Fruit fly (Drosophila melanogaster) whole organism: ENCODE measurements around the gene mtd.

Source experiments
- CG8478 ChIP-seq: fragments of >200 bp; optimal IDR thresholded peaks from 2 replicates; lab custom pipeline; 2018; ENCODE audit warnings: inconsistent platforms
- Dll ChIP-seq: fragments of >200 bp; optimal IDR thresholded peaks from 2 replicates; lab custom pipeline; 2017
- EcR ChIP-seq, 2 experiments: fragments of >200 bp; optimal IDR thresholded peaks; 2 replicates each; lab custom pipeline; 2017; ENCODE audit warnings: missing biosample characterization in 2 of 2, missing genetic modification characterization in 2 of 2, missing genetic modification reagents in 2 of 2
- pan ChIP-seq: fragments of >200 bp; optimal IDR thresholded peaks from 2 replicates; lab custom pipeline; 2017
- psq ChIP-seq: fragments of >200 bp; optimal IDR thresholded peaks from 2 replicates; lab custom pipeline; 2017
- usp ChIP-seq: fragments of >200 bp; optimal IDR thresholded peaks from 2 replicates; lab custom pipeline; 2017; ENCODE audit warnings: missing biosample characterization, missing genetic modification characterization, mixed read lengths

Gene mtd

DNA sequence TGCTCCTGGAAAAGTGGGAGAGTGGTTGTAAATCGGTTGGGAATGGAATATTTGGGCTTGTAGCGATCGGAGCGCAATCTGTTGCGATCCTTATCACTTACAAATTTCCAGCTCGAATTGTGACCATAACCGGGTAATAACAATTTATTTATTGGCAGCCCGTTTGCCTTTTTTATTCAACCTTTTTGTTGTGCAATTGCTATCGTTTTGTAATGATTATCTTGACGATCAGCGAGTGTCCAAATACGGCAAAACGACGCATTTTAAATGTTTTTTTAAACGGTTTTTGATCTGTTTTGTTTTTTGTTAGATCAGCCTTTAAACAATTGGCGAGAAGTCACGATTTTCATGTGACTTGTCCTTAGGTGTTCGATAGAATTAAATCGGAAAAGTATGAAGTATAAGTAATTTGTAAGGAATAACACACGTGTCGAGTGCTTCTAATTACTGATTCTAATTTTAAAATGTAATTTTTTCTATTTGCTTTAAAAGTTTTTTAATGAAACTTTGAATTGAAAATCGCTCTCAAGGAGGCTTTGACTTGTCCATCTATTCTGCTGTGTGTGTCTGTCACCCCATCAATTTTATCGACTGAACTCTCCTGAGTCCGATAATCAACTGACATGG lies 50.6 kb downstream of the mtd start, which contains the start of gene Tim17b1:
Tim17b1 (plus strand) TSS at position 577 of the 627 bp plus-strand sequence.
- TF ChIP-seq EcR (GFP tag; optimal IDR thresholded peaks at IDR 0.05; lab: Kevin White, UChicago) (no peak), CG8478 (lab: Kevin White, UChicago) (no peak), usp (GFP tag; lab: Kevin White, UChicago) (no peak)

- TF ChIP-seq Dll (lab: Kevin White, UChicago): no peak
- TF ChIP-seq pan (lab: Kevin White, UChicago): no peak
- TF ChIP-seq usp (GFP tag; lab: Kevin White, UChicago): no peak
- no peak for TF ChIP-seq psq (lab: Kevin White, UChicago)
- no peak for TF ChIP-seq EcR (GFP tag; optimal IDR thresholded peaks at IDR 0.05; lab: Kevin White, UChicago)
- TF ChIP-seq CG8478 (lab: Kevin White, UChicago): no peak
These were observed 51.5 kb downstream of the mtd start for dm6 chr3R:5298599-5299307.

dm6 chr3R:5297315-5297714 lies 52.9 kb downstream of the mtd start:
- no peak for TF ChIP-seq EcR (GFP tag; optimal IDR thresholded peaks at IDR 0.05; lab: Kevin White, UChicago)
- TF ChIP-seq pan (lab: Kevin White, UChicago): no peak
- no peak for TF ChIP-seq CG8478 (lab: Kevin White, UChicago)

dm6 chr3R:5295090-5295489 lies 55.2 kb downstream of the mtd start:
- no peak for TF ChIP-seq pan (lab: Kevin White, UChicago)
- no peak for TF ChIP-seq psq (lab: Kevin White, UChicago)
- TF ChIP-seq Dll (lab: Kevin White, UChicago): no peak
- no peak for TF ChIP-seq usp (GFP tag; lab: Kevin White, UChicago)
- no peak for TF ChIP-seq CG8478 (lab: Kevin White, UChicago)
- TF ChIP-seq EcR (GFP tag; optimal IDR thresholded peaks at IDR 0.05; lab: Kevin White, UChicago): no peak

DNA sequence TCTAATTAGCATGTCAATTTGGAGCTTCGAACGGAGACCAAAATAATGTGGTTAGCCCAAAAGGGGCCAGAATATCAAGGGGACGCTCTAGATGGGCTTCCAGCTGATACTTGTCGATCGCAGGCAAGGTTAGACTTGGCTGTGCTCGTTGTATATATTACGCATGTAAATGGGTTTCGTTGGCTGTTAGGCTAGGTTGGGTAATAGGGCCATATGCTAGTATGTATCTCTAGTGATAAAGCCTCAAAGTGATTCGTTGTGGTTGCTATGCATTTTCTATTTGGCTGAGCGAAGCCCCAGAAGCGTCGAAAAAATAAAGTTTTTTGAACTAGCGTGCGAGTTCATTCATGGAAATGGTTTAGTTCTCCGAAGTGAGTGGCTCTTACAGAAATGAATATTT lies 59.5 kb downstream of the mtd start:
- TF ChIP-seq EcR (GFP tag; optimal IDR thresholded peaks at IDR 0.05; lab: Kevin White, UChicago) (no peak), usp (GFP tag; lab: Kevin White, UChicago) (no peak), psq (lab: Kevin White, UChicago) (no peak), CG8478 (lab: Kevin White, UChicago) (no peak), pan (lab: Kevin White, UChicago) (no peak), Dll (lab: Kevin White, UChicago) (no peak)

dm6 chr3R:5287965-5288364 lies 62.3 kb downstream of the mtd start:
- TF ChIP-seq pan (lab: Kevin White, UChicago) (no peak), Dll (lab: Kevin White, UChicago) (no peak), EcR (GFP tag; optimal IDR thresholded peaks at IDR 0.05; lab: Kevin White, UChicago) (no peak), CG8478 (lab: Kevin White, UChicago) (no peak), usp (GFP tag; lab: Kevin White, UChicago) (no peak), psq (lab: Kevin White, UChicago) (no peak)

DNA sequence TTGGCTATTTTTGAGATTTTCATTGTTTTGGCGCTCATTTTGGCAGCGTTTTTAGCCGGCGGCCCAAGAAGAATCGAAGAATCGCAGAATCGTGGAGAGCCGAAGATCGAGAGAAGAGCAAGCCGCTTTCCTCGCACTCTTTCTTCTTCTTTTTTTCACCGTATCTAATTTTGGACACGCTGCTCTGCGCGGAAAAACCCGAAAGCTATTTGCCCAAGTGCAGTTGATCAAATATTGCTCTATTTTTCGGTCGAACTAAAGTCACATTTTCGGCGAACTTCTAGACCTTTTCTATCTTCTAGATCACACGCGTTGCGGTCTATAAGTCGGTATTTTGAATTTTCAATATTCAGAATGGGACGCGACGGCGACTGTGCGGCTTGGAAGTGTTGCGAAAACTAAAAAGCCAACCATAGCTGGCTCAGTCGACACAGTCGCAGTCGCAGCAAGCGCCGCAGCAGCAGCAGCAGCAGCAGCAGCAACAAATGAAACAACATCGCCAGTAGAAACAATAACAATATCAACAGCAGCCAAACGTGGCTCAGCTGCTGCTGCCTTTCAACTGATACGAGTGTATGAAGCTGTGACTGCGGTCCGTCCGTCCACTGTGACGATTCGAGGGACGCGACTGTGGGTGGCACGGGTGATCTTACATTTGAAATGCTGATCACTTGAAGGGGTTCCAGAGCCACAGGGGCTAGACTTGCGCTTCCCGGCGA lies 63.2 kb downstream of the mtd start:
- TF ChIP-seq EcR (GFP tag; optimal IDR thresholded peaks at IDR 0.05; lab: Kevin White, UChicago): no peak
- no peak for TF ChIP-seq usp (GFP tag; lab: Kevin White, UChicago)
- TF ChIP-seq pan (lab: Kevin White, UChicago): no peak
- TF ChIP-seq Dll (lab: Kevin White, UChicago): no peak
- TF ChIP-seq psq (lab: Kevin White, UChicago): no peak

DNA sequence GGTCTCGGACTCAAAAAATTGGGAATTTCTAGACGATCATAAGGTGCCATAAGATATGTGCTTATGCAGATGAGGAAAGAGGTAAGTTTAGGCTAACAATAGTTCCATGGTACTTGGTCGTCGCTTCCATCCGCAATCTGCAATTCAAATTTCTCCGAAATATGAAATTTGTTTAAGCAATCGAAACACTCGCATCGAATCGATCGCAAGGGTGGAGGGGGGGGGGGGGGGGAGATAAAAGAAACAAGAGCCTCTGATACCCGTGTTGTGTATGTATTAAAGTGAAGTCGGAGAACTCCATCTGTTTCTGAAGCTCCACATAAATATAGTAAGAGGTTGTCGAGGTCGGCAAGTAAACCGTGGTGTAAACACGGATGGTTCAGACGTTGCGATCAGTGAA lies 64.3 kb downstream of the mtd start:
- TF ChIP-seq Dll (lab: Kevin White, UChicago): no peak
- TF ChIP-seq CG8478 (lab: Kevin White, UChicago): no peak

DNA sequence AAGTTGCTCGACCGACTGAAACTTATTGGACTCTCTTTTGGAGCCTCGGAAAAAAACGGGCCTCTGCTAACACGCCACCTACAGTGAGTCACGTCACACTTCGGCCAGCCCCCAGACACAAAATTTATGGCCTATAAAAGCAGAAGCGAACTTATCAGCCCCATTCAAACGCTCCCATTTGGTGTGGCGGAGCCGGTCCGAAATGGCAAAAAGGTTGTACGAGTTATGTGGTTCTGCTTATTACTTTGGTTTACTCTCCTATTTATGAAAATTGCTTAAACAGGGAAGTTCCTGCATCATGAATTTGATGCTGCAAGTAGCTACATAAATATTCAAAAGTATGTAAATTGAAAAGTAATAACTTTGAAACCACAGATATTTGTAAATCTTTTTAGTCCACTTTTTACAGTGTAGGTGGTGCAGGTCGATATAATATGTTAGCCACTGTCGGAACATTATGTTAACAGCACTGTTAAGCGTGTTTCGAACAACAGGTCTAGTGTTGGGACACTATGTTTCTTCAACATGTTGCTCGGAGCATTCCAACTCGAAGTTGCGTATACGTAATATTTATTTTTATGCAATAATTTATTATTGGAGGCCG lies 66.8 kb downstream of the mtd start:
- TF ChIP-seq usp (GFP tag; lab: Kevin White, UChicago): no peak

DNA sequence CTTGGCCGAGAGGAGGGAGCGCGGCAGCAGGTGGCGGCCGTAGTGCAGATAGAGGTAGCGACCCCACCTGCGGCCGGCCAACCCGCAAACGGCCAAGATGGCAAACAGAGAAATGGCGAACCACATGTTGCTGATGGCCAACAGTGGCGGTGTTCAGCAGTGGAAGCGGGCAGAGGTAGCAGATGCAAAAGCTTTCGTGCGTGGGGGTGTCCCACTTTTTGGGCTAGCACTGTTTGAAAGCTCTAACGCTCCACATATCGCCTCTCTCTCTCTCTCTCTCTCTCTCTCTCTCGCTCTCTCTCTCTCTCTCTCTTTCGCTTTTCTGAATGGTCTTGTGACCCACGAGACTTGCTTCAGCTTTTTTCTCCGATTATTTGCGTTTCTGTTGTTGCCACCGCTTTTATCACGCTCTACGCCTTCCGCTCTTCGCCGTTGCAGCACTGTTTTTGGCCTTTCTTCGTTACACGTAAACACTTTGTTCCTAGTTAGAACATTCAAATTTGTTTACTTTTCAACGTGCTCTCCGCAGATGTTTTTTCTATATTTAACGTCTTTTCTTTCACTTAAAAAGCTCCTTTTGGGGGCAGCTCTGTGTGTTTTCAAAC lies 67.4 kb downstream of the mtd start:
- TF ChIP-seq CG8478 (lab: Kevin White, UChicago) (no peak), psq (lab: Kevin White, UChicago) (peak; percentile 69), usp (GFP tag; lab: Kevin White, UChicago) (no peak), pan (lab: Kevin White, UChicago) (no peak), EcR (GFP tag; optimal IDR thresholded peaks at IDR 0.05; lab: Kevin White, UChicago) (no peak), Dll (lab: Kevin White, UChicago) (no peak)

- peak; percentile 53 for TF ChIP-seq pan (lab: Kevin White, UChicago)
- TF ChIP-seq psq (lab: Kevin White, UChicago): no peak
These were observed 69.1 kb downstream of the mtd start for dm6 chr3R:5281094-5281493.
